Worm (Caenorhabditis elegans) whole organism, L1 larva: ENCODE measurements around the gene fbxc-21.

Experiments
- ceh-8 ChIP-seq: fragments of 200-800 bp; sonication (Bioruptor generic); optimal IDR thresholded peaks from 2 replicates; lab custom pipeline; 2018; ENCODE audit warnings: mild to moderate bottlenecking, missing genetic modification characterization, moderate library complexity, missing compliant biosample characterization
- ceh-88 ChIP-seq: fragments of 200-800 bp; sonication (Bioruptor generic); IDR thresholded peaks from 2 replicates; pipeline ENCODE4 v1.3.6; 2022; ENCODE audit warnings: missing genetic modification characterization, missing compliant biosample characterization
- ceh-90 ChIP-seq: sonication (generic microtip); optimal IDR thresholded peaks from 2 replicates; lab custom pipeline; 2016; ENCODE audit warnings: missing genetic modification characterization, missing compliant biosample characterization
- dsc-1 ChIP-seq: sonication (generic microtip); optimal IDR thresholded peaks from 2 replicates; lab custom pipeline; 2016; ENCODE audit warnings: mild to moderate bottlenecking, missing genetic modification characterization, missing compliant biosample characterization
- efl-1 ChIP-seq, 4 experiments: fragments of 150-350 bp; optimal IDR thresholded peaks in 3 of 4; peaks in 1 of 4; 1 replicate in 1 of 4; 2 replicates in 3 of 4; lab custom pipeline; 2014; ENCODE audit warnings: missing biosample characterization in 2 of 4, missing genetic modification characterization in 2 of 4, missing genetic modification reagents in 2 of 4
- elt-2 ChIP-seq: sonication (generic microtip); optimal IDR thresholded peaks from 2 replicates; lab custom pipeline; 2016; ENCODE audit warnings: missing genetic modification characterization, mild to moderate bottlenecking, inconsistent platforms, missing compliant biosample characterization, missing genetic modification reagents
- irx-1 ChIP-seq: sonication (generic microtip); optimal IDR thresholded peaks from 2 replicates; lab custom pipeline; 2016; ENCODE audit warnings: missing genetic modification characterization, missing compliant biosample characterization
- mep-1 ChIP-seq: fragments of 150-350 bp; optimal IDR thresholded peaks from 2 replicates; lab custom pipeline; 2014; ENCODE audit warnings: missing biosample characterization, missing genetic modification characterization
- nhr-11 ChIP-seq: fragments of 150-350 bp; optimal IDR thresholded peaks from 2 replicates; lab custom pipeline; 2014; ENCODE audit warnings: missing biosample characterization, missing genetic modification characterization
- sox-4 ChIP-seq: sonication (generic microtip); optimal IDR thresholded peaks from 2 replicates; lab custom pipeline; 2016; ENCODE audit warnings: missing genetic modification characterization, missing compliant biosample characterization
- unc-98 ChIP-seq: fragments of 200-800 bp; sonication (Bioruptor generic); IDR thresholded peaks from 2 replicates; pipeline ENCODE4 v1.3.6; 2022; ENCODE audit warnings: missing genetic modification characterization, missing compliant biosample characterization

fbxc-21 gene

DNA sequence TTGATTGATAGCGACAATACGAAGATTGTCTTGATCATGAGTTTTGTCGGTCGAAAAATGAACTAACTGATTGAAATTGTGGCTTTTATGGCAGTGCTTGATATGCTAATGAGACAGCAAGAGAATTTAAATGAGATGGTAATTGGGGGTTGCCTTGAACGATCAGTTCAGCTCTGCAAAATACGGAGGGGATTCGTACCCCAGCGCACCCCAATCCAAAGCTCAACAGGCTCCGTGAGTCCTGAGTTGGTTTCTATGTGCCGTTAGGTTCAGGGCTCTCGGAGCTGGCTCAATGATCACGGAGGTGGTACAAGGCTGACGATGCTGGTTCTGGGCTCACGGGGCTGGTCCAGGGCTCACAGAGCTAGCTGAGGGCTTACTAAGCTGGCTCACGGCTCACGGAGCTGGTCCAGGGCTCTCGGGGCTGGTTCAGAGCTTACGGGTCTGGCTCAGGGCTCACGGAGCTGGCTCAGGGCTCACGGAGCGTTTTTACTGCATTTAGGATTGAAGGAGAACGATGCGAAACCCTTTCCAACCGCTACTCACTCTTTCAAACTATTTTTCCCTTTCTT, 47.9 kb downstream of the fbxc-21 start, which contains the start of gene ZC204.6:
ZC204.6 (minus strand) TSS at position 51 of the 572 bp plus-strand sequence.
- no peak for TF ChIP-seq efl-1 (optimal IDR thresholded peaks at IDR 0.05; lab: Kevin White, UChicago)
- TF ChIP-seq efl-1 (GFP tag; optimal IDR thresholded peaks at IDR 0.05 in 1 of 2; lab: Kevin White, UChicago), result no peak
- TF ChIP-seq dsc-1 (tag; lab: Kevin White, UChicago), result no peak
- no peak for TF ChIP-seq nhr-11 (tag; lab: Kevin White, UChicago)
- TF ChIP-seq mep-1 (tag; lab: Kevin White, UChicago), result no peak
- no peak for TF ChIP-seq elt-2 (tag; lab: Kevin White, UChicago)
- no peak for TF ChIP-seq ceh-88 (GFP tag; lab: Robert Waterston, UW)
- TF ChIP-seq ceh-90, result no peak
- no peak for TF ChIP-seq ceh-8 (GFP tag; lab: Kevin White, UChicago)
- no peak for TF ChIP-seq irx-1 (tag; lab: Kevin White, UChicago)
- no peak for TF ChIP-seq unc-98
- no peak for TF ChIP-seq sox-4
